Worm (Caenorhabditis elegans) whole organism, young adult: ENCODE measurements around the gene Y94H6A.3.

Experiments used
- F10E7.11 ChIP-seq: sonication (generic microtip); optimal IDR thresholded peaks from 2 replicates; lab custom pipeline; 2017; ENCODE audit warnings: mild to moderate bottlenecking, missing genetic modification characterization, moderate library complexity, missing compliant biosample characterization
- ama-1 ChIP-seq, 3 experiments: fragments of 150-350 bp in 1 of 3; sonication (generic microtip) in 2 of 3; optimal IDR thresholded peaks; 2 replicates each; lab custom pipeline; 2014 to 2018; ENCODE audit warnings: missing biosample characterization in 2 of 3, missing genetic modification characterization in 2 of 3, missing genetic modification reagents in 2 of 3
- ceh-100 ChIP-seq: fragments of 200-800 bp; sonication (Bioruptor generic); IDR thresholded peaks from 2 replicates; pipeline ENCODE4 v1.3.6; 2022; ENCODE audit warnings: missing genetic modification reagents, missing genetic modification characterization, missing compliant biosample characterization
- ceh-40 ChIP-seq: fragments of 200-800 bp; sonication (Bioruptor generic); IDR thresholded peaks from 2 replicates; pipeline ENCODE4 v1.3.6; 2022; ENCODE audit warnings: missing genetic modification characterization, missing compliant biosample characterization
- ekl-4 ChIP-seq: fragments of 200-800 bp; sonication (Bioruptor generic); IDR thresholded peaks from 2 replicates; pipeline ENCODE4 v1.3.6; 2022; ENCODE audit warnings: missing genetic modification reagents, missing genetic modification characterization, missing compliant biosample characterization
- gei-17 ChIP-seq: fragments of 200-800 bp; sonication (Bioruptor generic); optimal IDR thresholded peaks from 2 replicates; lab custom pipeline; 2018; ENCODE audit warnings: mild to moderate bottlenecking, missing genetic modification characterization, missing compliant biosample characterization
- lin-40 ChIP-seq: sonication (generic microtip); optimal IDR thresholded peaks from 2 replicates; lab custom pipeline; 2016; ENCODE audit warnings: missing genetic modification characterization, mild to moderate bottlenecking, missing compliant biosample characterization, missing genotype, missing genetic modification reagents
- lsy-27 ChIP-seq: sonication (generic microtip); optimal IDR thresholded peaks from 2 replicates; lab custom pipeline; 2017; ENCODE audit warnings: missing genetic modification characterization, mild to moderate bottlenecking, missing compliant biosample characterization, antibody characterized with exemption, missing genotype, borderline replicate concordance; ENCODE audit not compliant: insufficient read depth
- pbrm-1 ChIP-seq: fragments of 200-800 bp; sonication (Bioruptor generic); IDR thresholded peaks from 2 replicates; pipeline ENCODE4 v1.3.6; 2022; ENCODE audit warnings: missing genetic modification reagents, missing genetic modification characterization, missing compliant biosample characterization
- pha-4 ChIP-seq: fragments of 150-350 bp; sonication (generic microtip); optimal IDR thresholded peaks from 2 replicates; lab custom pipeline; 2014; ENCODE audit warnings: missing biosample characterization, missing genetic modification reagents, missing genetic modification characterization

- TF ChIP-seq gei-17 (no peak), ceh-100 (GFP tag; lab: Robert Waterston, UW) (no peak), pha-4 (no peak), lin-40 (tag; lab: Kevin White, UChicago) (no peak), ama-1 (optimal IDR thresholded peaks at IDR 0.05; lab: Kevin White, UChicago) (no peak), ama-1 (GFP tag; optimal IDR thresholded peaks at IDR 0.05; lab: Kevin White, UChicago) (no peak), ekl-4 (no peak), ceh-40 (GFP tag; lab: Robert Waterston, UW) (no peak), pbrm-1 (GFP tag; lab: Robert Waterston, UW) (no peak), F10E7.11 (tag; lab: Kevin White, UChicago) (no peak), lsy-27 (tag; lab: Kevin White, UChicago) (no peak)
These were observed 19.7 kb upstream of the Y94H6A.3 start for ce11 chrIV:2656400-2657139.
